Worm (Caenorhabditis elegans) whole organism, young adult: ENCODE results near the gene Y12A6A.1.

Experiments used
- B0019.2 ChIP-seq: fragments of 200-800 bp; sonication (Bioruptor generic); conservative IDR thresholded peaks from 2 replicates; pipeline ENCODE4 v1.3.6; 2022; ENCODE audit warnings: missing genetic modification reagents, missing genetic modification characterization, missing compliant biosample characterization
- B0261.1 ChIP-seq: sonication (generic microtip); optimal IDR thresholded peaks from 2 replicates; lab custom pipeline; 2016; ENCODE audit warnings: mild to moderate bottlenecking, missing genetic modification characterization, moderate library complexity, missing compliant biosample characterization
- F10E7.11 ChIP-seq: sonication (generic microtip); optimal IDR thresholded peaks from 2 replicates; lab custom pipeline; 2017; ENCODE audit warnings: mild to moderate bottlenecking, missing genetic modification characterization, moderate library complexity, missing compliant biosample characterization
- F22D6.2 ChIP-seq: sonication (generic microtip); optimal IDR thresholded peaks from 2 replicates; lab custom pipeline; 2016; ENCODE audit warnings: mild to moderate bottlenecking, missing genetic modification characterization, missing compliant biosample characterization
- F23B12.7 ChIP-seq: sonication (generic microtip); optimal IDR thresholded peaks from 2 replicates; lab custom pipeline; 2017; ENCODE audit warnings: missing genetic modification characterization, mild to moderate bottlenecking, missing compliant biosample characterization, antibody characterized with exemption, moderate library complexity; ENCODE audit not compliant: insufficient read depth
- F39B2.1 ChIP-seq: fragments of 200-800 bp; sonication (Bioruptor generic); IDR thresholded peaks from 2 replicates; pipeline ENCODE4 v1.3.6; 2022; ENCODE audit warnings: missing genetic modification reagents, missing genetic modification characterization, missing compliant biosample characterization
- F52B5.7 ChIP-seq: sonication (generic microtip); optimal IDR thresholded peaks from 2 replicates; lab custom pipeline; 2016; ENCODE audit warnings: mild to moderate bottlenecking, missing genetic modification characterization, missing compliant biosample characterization
- F57C9.4 ChIP-seq: sonication (generic microtip); optimal IDR thresholded peaks from 2 replicates; lab custom pipeline; 2017; ENCODE audit warnings: mild to moderate bottlenecking, missing genetic modification characterization, missing compliant biosample characterization
- T07F8.4 ChIP-seq: sonication (generic microtip); optimal IDR thresholded peaks from 2 replicates; lab custom pipeline; 2016; ENCODE audit warnings: mild to moderate bottlenecking, missing genetic modification characterization, moderate library complexity, missing compliant biosample characterization
- Y56A3A.18 ChIP-seq: fragments of 200-800 bp; sonication (Bioruptor generic); IDR thresholded peaks from 2 replicates; pipeline ENCODE4 v1.3.6; 2022; ENCODE audit warnings: missing genetic modification reagents, missing genetic modification characterization, missing compliant biosample characterization
- Y67H2A.10 ChIP-seq: fragments of 200-800 bp; sonication (Bioruptor generic); conservative IDR thresholded peaks from 2 replicates; pipeline ENCODE4 v1.3.6; 2022; ENCODE audit warnings: missing genetic modification reagents, missing genetic modification characterization, missing compliant biosample characterization
- attf-5 ChIP-seq: fragments of 200-800 bp; sonication (Bioruptor generic); optimal IDR thresholded peaks from 2 replicates; lab custom pipeline; 2018; ENCODE audit warnings: mild to moderate bottlenecking, missing genetic modification characterization, missing compliant biosample characterization
- bed-1 ChIP-seq: fragments of 200-800 bp; sonication (Bioruptor generic); IDR thresholded peaks from 2 replicates; pipeline ENCODE4 v1.3.6; 2022; ENCODE audit warnings: missing genetic modification reagents, missing genetic modification characterization, missing compliant biosample characterization
- ccch-3 ChIP-seq: fragments of 200-800 bp; sonication (Bioruptor generic); optimal IDR thresholded peaks from 2 replicates; lab custom pipeline; 2018; ENCODE audit warnings: mild to moderate bottlenecking, missing genetic modification characterization, missing compliant biosample characterization
- ceh-27 ChIP-seq: fragments of 200-800 bp; sonication (Bioruptor generic); optimal IDR thresholded peaks from 2 replicates; lab custom pipeline; 2018; ENCODE audit warnings: mild to moderate bottlenecking, missing genetic modification characterization, moderate library complexity, missing compliant biosample characterization
- ceh-79 ChIP-seq: sonication (generic microtip); optimal IDR thresholded peaks from 2 replicates; lab custom pipeline; 2017; ENCODE audit warnings: mild to moderate bottlenecking, missing genetic modification characterization, missing compliant biosample characterization
- ceh-91 ChIP-seq: fragments of 200-800 bp; sonication (Bioruptor generic); IDR thresholded peaks from 2 replicates; pipeline ENCODE4 v1.3.6; 2022; ENCODE audit warnings: missing genetic modification reagents, missing genetic modification characterization, missing compliant biosample characterization
- die-1 ChIP-seq: sonication (generic microtip); optimal IDR thresholded peaks from 2 replicates; lab custom pipeline; 2016; ENCODE audit warnings: missing genotype, mild to moderate bottlenecking, missing genetic modification characterization, missing compliant biosample characterization
- dpff-1 ChIP-seq: sonication (generic microtip); optimal IDR thresholded peaks from 2 replicates; lab custom pipeline; 2017; ENCODE audit warnings: mild to moderate bottlenecking, missing genetic modification characterization, missing compliant biosample characterization
- dpl-1 ChIP-seq: fragments of 150-350 bp; optimal IDR thresholded peaks from 2 replicates; lab custom pipeline; 2014; ENCODE audit warnings: missing biosample characterization, missing genetic modification reagents, missing genetic modification characterization
- egl-44 ChIP-seq: fragments of 200-800 bp; sonication (Bioruptor generic); IDR thresholded peaks from 2 replicates; pipeline ENCODE4 v1.3.6; 2022; ENCODE audit warnings: missing genetic modification reagents, missing genetic modification characterization, missing compliant biosample characterization
- ets-4 ChIP-seq: fragments of 200-800 bp; sonication (Bioruptor generic); optimal IDR thresholded peaks from 2 replicates; lab custom pipeline; 2018; ENCODE audit warnings: mild to moderate bottlenecking, missing genetic modification characterization, missing compliant biosample characterization
- gei-17 ChIP-seq: fragments of 200-800 bp; sonication (Bioruptor generic); optimal IDR thresholded peaks from 2 replicates; lab custom pipeline; 2018; ENCODE audit warnings: mild to moderate bottlenecking, missing genetic modification characterization, missing compliant biosample characterization
- him-1 ChIP-seq: sonication (generic microtip); optimal IDR thresholded peaks from 2 replicates; lab custom pipeline; 2016; ENCODE audit warnings: missing genotype, missing genetic modification reagents, missing genetic modification characterization, missing compliant biosample characterization
- hlh-12 ChIP-seq: sonication (generic microtip); optimal IDR thresholded peaks from 2 replicates; lab custom pipeline; 2016; ENCODE audit warnings: missing genetic modification characterization, missing compliant biosample characterization
- hlh-26 ChIP-seq: fragments of 200-800 bp; sonication (Bioruptor generic); conservative IDR thresholded peaks from 2 replicates; pipeline ENCODE4 v1.3.6; 2022; ENCODE audit warnings: missing genetic modification reagents, missing genetic modification characterization, missing compliant biosample characterization
- hmg-1.2 ChIP-seq: fragments of 200-800 bp; sonication (Bioruptor generic); IDR thresholded peaks from 2 replicates; pipeline ENCODE4 v1.3.6; 2022; ENCODE audit warnings: missing genetic modification reagents, missing genetic modification characterization, missing compliant biosample characterization
- hrde-1 ChIP-seq: sonication (generic microtip); optimal IDR thresholded peaks from 2 replicates; lab custom pipeline; 2016; ENCODE audit warnings: missing genetic modification characterization, mild to moderate bottlenecking, missing compliant biosample characterization, moderate library complexity, missing genotype, missing genetic modification reagents, borderline replicate concordance
- hsf-1 ChIP-seq: fragments of 200-800 bp; sonication (Bioruptor generic); IDR thresholded peaks from 2 replicates; pipeline ENCODE4 v1.3.6; 2022; ENCODE audit warnings: missing genetic modification reagents, missing genetic modification characterization, missing compliant biosample characterization
- lag-1 ChIP-seq: fragments of 200-800 bp; sonication (Bioruptor generic); IDR thresholded peaks from 2 replicates; pipeline ENCODE4 v1.3.6; 2022; ENCODE audit warnings: missing genetic modification reagents, missing genetic modification characterization, missing compliant biosample characterization
- lin-26 ChIP-seq: fragments of 200-800 bp; sonication (Bioruptor generic); IDR thresholded peaks from 2 replicates; pipeline ENCODE4 v1.3.6; 2022; ENCODE audit warnings: missing genetic modification reagents, missing genetic modification characterization, missing compliant biosample characterization
- lin-35 ChIP-seq, 3 experiments: fragments of 150-350 bp in 2 of 3; sonication (generic microtip) in 1 of 3; optimal IDR thresholded peaks; 2 replicates each; lab custom pipeline; 2014 to 2018; ENCODE audit warnings: missing biosample characterization in 3 of 3, missing genetic modification characterization in 3 of 3, missing genetic modification reagents in 3 of 3
- lin-40 ChIP-seq: sonication (generic microtip); optimal IDR thresholded peaks from 2 replicates; lab custom pipeline; 2016; ENCODE audit warnings: missing genetic modification characterization, mild to moderate bottlenecking, missing compliant biosample characterization, missing genotype, missing genetic modification reagents
- lin-54 ChIP-seq: fragments of 200-800 bp; sonication (Bioruptor generic); optimal IDR thresholded peaks from 2 replicates; lab custom pipeline; 2018; ENCODE audit warnings: mild to moderate bottlenecking, missing genetic modification characterization, missing compliant biosample characterization
- mxl-1 ChIP-seq: sonication (generic microtip); optimal IDR thresholded peaks from 2 replicates; lab custom pipeline; 2016; ENCODE audit warnings: missing genetic modification characterization, missing compliant biosample characterization
- nfya-1 ChIP-seq: sonication (generic microtip); optimal IDR thresholded peaks from 2 replicates; lab custom pipeline; 2017; ENCODE audit warnings: antibody characterized with exemption, missing compliant biosample characterization, missing genetic modification characterization, borderline replicate concordance; ENCODE audit not compliant: insufficient read depth
- nfya-2 ChIP-seq: fragments of 200-800 bp; sonication (Bioruptor generic); IDR thresholded peaks from 2 replicates; pipeline ENCODE4 v1.3.6; 2022; ENCODE audit warnings: missing genetic modification reagents, missing genetic modification characterization, missing compliant biosample characterization
- nfyb-1 ChIP-seq: fragments of 200-800 bp; sonication (Bioruptor generic); IDR thresholded peaks from 2 replicates; pipeline ENCODE4 v1.3.6; 2022; ENCODE audit warnings: missing genetic modification reagents, missing genetic modification characterization, missing compliant biosample characterization
- nhr-120 ChIP-seq: fragments of 200-800 bp; sonication (Bioruptor generic); IDR thresholded peaks from 2 replicates; pipeline ENCODE4 v1.3.6; 2022; ENCODE audit warnings: missing genetic modification characterization, missing compliant biosample characterization
- nhr-27 ChIP-seq: fragments of 200-800 bp; sonication (Bioruptor generic); optimal IDR thresholded peaks from 2 replicates; lab custom pipeline; 2018; ENCODE audit warnings: mild to moderate bottlenecking, missing genetic modification characterization, moderate library complexity, missing compliant biosample characterization
- nhr-80 ChIP-seq: sonication (generic microtip); optimal IDR thresholded peaks from 2 replicates; lab custom pipeline; 2016; ENCODE audit warnings: missing genetic modification characterization, missing compliant biosample characterization
- sdz-38 ChIP-seq: sonication (generic microtip); optimal IDR thresholded peaks from 2 replicates; lab custom pipeline; 2016; ENCODE audit warnings: missing genotype, missing genetic modification characterization, missing compliant biosample characterization
- sea-2 ChIP-seq: fragments of 200-800 bp; sonication (Bioruptor generic); IDR thresholded peaks from 2 replicates; pipeline ENCODE4 v1.3.6; 2022; ENCODE audit warnings: missing genetic modification characterization, missing compliant biosample characterization
- snpc-1.1 ChIP-seq: sonication (generic microtip); optimal IDR thresholded peaks from 2 replicates; lab custom pipeline; 2017; ENCODE audit warnings: missing genetic modification characterization, mild to moderate bottlenecking, missing compliant biosample characterization, antibody characterized with exemption, moderate library complexity, missing genotype, missing genetic modification reagents; ENCODE audit not compliant: insufficient read depth
- snpc-1.3 ChIP-seq: sonication (generic microtip); optimal IDR thresholded peaks from 2 replicates; lab custom pipeline; 2017; ENCODE audit warnings: missing genetic modification characterization, mild to moderate bottlenecking, missing compliant biosample characterization, antibody characterized with exemption, moderate library complexity, missing genotype, missing genetic modification reagents; ENCODE audit not compliant: insufficient read depth
- snpc-3.4 ChIP-seq: sonication (generic microtip); optimal IDR thresholded peaks from 2 replicates; lab custom pipeline; 2017; ENCODE audit warnings: missing genetic modification characterization, mild to moderate bottlenecking, missing compliant biosample characterization, antibody characterized with exemption, moderate library complexity, missing genotype, missing genetic modification reagents
- zfh-2 ChIP-seq: fragments of 200-800 bp; sonication (Bioruptor generic); conservative IDR thresholded peaks from 2 replicates; pipeline ENCODE4 v1.3.6; 2022; ENCODE audit warnings: missing genetic modification reagents, missing genetic modification characterization, missing compliant biosample characterization
- ztf-25 ChIP-seq: fragments of 200-800 bp; sonication (Bioruptor generic); IDR thresholded peaks from 2 replicates; pipeline ENCODE4 v1.3.6; 2022; ENCODE audit warnings: missing genetic modification reagents, missing genetic modification characterization, missing compliant biosample characterization
- ztf-26 ChIP-seq: sonication (generic microtip); optimal IDR thresholded peaks from 2 replicates; lab custom pipeline; 2017; ENCODE audit warnings: missing genetic modification characterization, missing compliant biosample characterization

Gene Y12A6A.1

DNA sequence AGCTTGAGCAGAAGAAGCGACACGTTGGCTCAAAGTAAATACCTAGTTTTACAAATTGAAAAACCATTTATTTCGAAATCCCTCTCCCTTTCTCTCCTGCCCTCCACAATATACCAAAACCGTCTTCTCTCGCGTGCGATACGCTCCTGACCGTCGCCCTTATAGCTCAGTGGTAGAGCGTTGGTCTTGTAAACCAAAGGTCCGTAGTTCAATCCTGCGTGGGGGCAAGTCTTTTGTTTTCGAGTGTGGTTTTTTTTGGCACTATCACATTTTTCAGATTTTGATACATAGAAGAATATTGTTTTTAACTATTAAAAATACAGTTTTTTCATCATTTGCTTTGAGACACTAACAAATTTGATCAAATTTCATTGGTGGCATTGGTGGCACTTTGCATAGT, 32.0 kb upstream of the Y12A6A.1 start (continued):
- TF ChIP-seq hrde-1 (tag; lab: Kevin White, UChicago), result peak; percentile 58
- no peak for TF ChIP-seq F23B12.7
- TF ChIP-seq hlh-12 (tag; lab: Kevin White, UChicago), result peak; percentile 67
- no peak for TF ChIP-seq sea-2 (GFP tag; lab: Robert Waterston, UW)
- TF ChIP-seq gei-17, result no peak
- no peak for TF ChIP-seq dpff-1
- peak; percentile 10 for TF ChIP-seq ztf-26
- peak; percentile 89 for TF ChIP-seq lin-26 (GFP tag; lab: Robert Waterston, UW)
- TF ChIP-seq F22D6.2 (tag; lab: Kevin White, UChicago), result no peak
- peak; percentile 57 for TF ChIP-seq mxl-1
- TF ChIP-seq ccch-3 (GFP tag; lab: Kevin White, UChicago), result no peak
- no peak for TF ChIP-seq zfh-2 (GFP tag; lab: Robert Waterston, UW)
- TF ChIP-seq ceh-91 (GFP tag; lab: Robert Waterston, UW), result no peak
- peak; percentile 20 for TF ChIP-seq nhr-80 (tag; lab: Kevin White, UChicago)
- no peak for TF ChIP-seq B0019.2 (GFP tag; lab: Robert Waterston, UW)
- no peak for TF ChIP-seq ceh-79
- no peak for TF ChIP-seq nfya-1 (tag; lab: Kevin White, UChicago)
- TF ChIP-seq snpc-1.3 (tag; lab: Kevin White, UChicago), result peak; percentile 51
- peak; percentile 29 for TF ChIP-seq lin-54 (GFP tag; lab: Kevin White, UChicago)
- TF ChIP-seq attf-5 (GFP tag; lab: Kevin White, UChicago), result peak; percentile 39
- peak; percentile 41 for TF ChIP-seq F52B5.7 (tag; lab: Kevin White, UChicago)
- no peak for TF ChIP-seq bed-1
- TF ChIP-seq F57C9.4 (tag; lab: Kevin White, UChicago), result no peak
- TF ChIP-seq lin-35 (GFP tag; optimal IDR thresholded peaks at IDR 0.05; lab: Kevin White, UChicago), result peak in 1 of 3 experiments; percentile 53
- TF ChIP-seq hlh-26, result no peak
- TF ChIP-seq lin-40 (tag; lab: Kevin White, UChicago), result peak; percentile 41
- no peak for TF ChIP-seq ets-4 (GFP tag; lab: Kevin White, UChicago)
- no peak for TF ChIP-seq nhr-120 (GFP tag; lab: Robert Waterston, UW)
- no peak for TF ChIP-seq ceh-27
- TF ChIP-seq B0261.1 (tag; lab: Kevin White, UChicago), result peak; percentile 80
- TF ChIP-seq nhr-27 (tag; lab: Kevin White, UChicago), result no peak
- no peak for TF ChIP-seq nfya-2
- peak; percentile 64 for TF ChIP-seq hmg-1.2
- peak; percentile 87 for TF ChIP-seq die-1
- no peak for TF ChIP-seq sdz-38 (tag; lab: Kevin White, UChicago)
- TF ChIP-seq dpl-1 (GFP tag; lab: Kevin White, UChicago), result no peak
- peak; percentile 42 for TF ChIP-seq snpc-3.4 (tag; lab: Kevin White, UChicago)
- peak; percentile 14 for TF ChIP-seq F10E7.11 (tag; lab: Kevin White, UChicago)
- no peak for TF ChIP-seq egl-44 (GFP tag; lab: Robert Waterston, UW)
- TF ChIP-seq Y67H2A.10 (GFP tag; lab: Robert Waterston, UW), result no peak
- TF ChIP-seq T07F8.4, result peak; percentile 59
- 0 out of 2 replicates have a peak, but pooled peaks have one; percentile 55 for TF ChIP-seq ztf-25 (GFP tag; lab: Robert Waterston, UW)
- 0 out of 2 replicates have a peak, but pooled peaks have one; percentile 12 for TF ChIP-seq hsf-1 (GFP tag; lab: Robert Waterston, UW)
- peak; percentile 83 for TF ChIP-seq him-1
- no peak for TF ChIP-seq F39B2.1
- no peak for TF ChIP-seq lag-1
- TF ChIP-seq Y56A3A.18, result no peak
- peak; percentile 53; the same call in 1 of the 2 replicates for TF ChIP-seq nfyb-1 (GFP tag; lab: Robert Waterston, UW)
- TF ChIP-seq snpc-1.1 (tag; lab: Kevin White, UChicago), result peak; percentile 60
